Fruit fly (Drosophila melanogaster) whole organism, larva: Measurements from ENCODE around the gene CG33252.

Source experiments
- noc ChIP-seq: fragments of 200-800 bp; sonication (Bioruptor generic); optimal IDR thresholded peaks from 3 replicates; lab custom pipeline; 2019; ENCODE audit warnings: missing biosample characterization, mild to moderate bottlenecking, missing genetic modification characterization, moderate library complexity

The CG33252 gene

dm6 chrX:16897087-16897486 is at the start of gene CG33252:
Gene CG33252 (minus strand): TSS chrX:16897187.
- TF ChIP-seq noc (tag; lab: Kevin White, UChicago) = no peak

dm6 chrX:16946604-16947003 is 49.6 kb upstream of the CG33252 start:
- TF ChIP-seq noc (tag; lab: Kevin White, UChicago) = peak; percentile 10

dm6 chrX:16945414-16945813 is 48.4 kb upstream of the CG33252 start:
- TF ChIP-seq noc (tag; lab: Kevin White, UChicago) = no peak

dm6 chrX:16944049-16944532 is 47.1 kb upstream of the CG33252 start:
- TF ChIP-seq noc (tag; lab: Kevin White, UChicago) = peak; percentile 94

- TF ChIP-seq noc (tag; lab: Kevin White, UChicago) = no peak
These were observed 46.5 kb upstream of the CG33252 start for dm6 chrX:16943515-16943850.

dm6 chrX:16942735-16943514 is 45.9 kb upstream of the CG33252 start, which contains the start of the genes CG13001 and RhoGAP15B:
Gene CG13001 (minus strand): TSS chrX:16942871.
Gene RhoGAP15B (plus strand): TSS chrX:16943290.
- TF ChIP-seq noc (tag; lab: Kevin White, UChicago) = peak; percentile 9

- TF ChIP-seq noc (tag; lab: Kevin White, UChicago) = no peak
These were observed 43.6 kb upstream of the CG33252 start, which contains the start of gene wus for dm6 chrX:16940426-16941058. Gene wus (minus strand): TSS chrX:16940873.

dm6 chrX:16936689-16937088 is 39.7 kb upstream of the CG33252 start:
- TF ChIP-seq noc (tag; lab: Kevin White, UChicago) = no peak

dm6 chrX:16934430-16934829 is 37.4 kb upstream of the CG33252 start:
- TF ChIP-seq noc (tag; lab: Kevin White, UChicago) = peak; percentile 69

- no peak for TF ChIP-seq noc (tag; lab: Kevin White, UChicago)
These were observed 35.9 kb upstream of the CG33252 start for dm6 chrX:16932820-16933386.

- no peak for TF ChIP-seq noc (tag; lab: Kevin White, UChicago)
These were observed 35.2 kb upstream of the CG33252 start for dm6 chrX:16931994-16932819.

dm6 chrX:16930465-16931286 is 33.7 kb upstream of the CG33252 start:
- TF ChIP-seq noc (tag; lab: Kevin White, UChicago) = peak; percentile 36

- TF ChIP-seq noc (tag; lab: Kevin White, UChicago) = no peak
These were observed 29.7 kb upstream of the CG33252 start for dm6 chrX:16926726-16927125.

- TF ChIP-seq noc (tag; lab: Kevin White, UChicago) = peak; percentile 61
These were observed 27.2 kb upstream of the CG33252 start for dm6 chrX:16924069-16924721.
